Fruit fly (Drosophila melanogaster): ENCODE data around the gene cpo.

dm6 chr3R:18004698-18005097 is 85.1 kb downstream of the cpo start:
- TF ChIP-seq CG8478 (optimal IDR thresholded peaks at IDR 0.05), result no peak
- TF ChIP-seq CTCF (optimal IDR thresholded peaks at IDR 0.05), result no peak
